Worm (Caenorhabditis elegans): ENCODE data around the gene Y73F8A.32.

Gene Y73F8A.32

ce11 chrIV:15475829-15476228 lies 45.4 kb downstream of the Y73F8A.32 start:
- TF ChIP-seq fkh-6 (tag; optimal IDR thresholded peaks at IDR 0.05): no peak
- TF ChIP-seq ceh-30 (tag; optimal IDR thresholded peaks at IDR 0.05): no peak
- no peak for TF ChIP-seq gmeb-2 (tag; optimal IDR thresholded peaks at IDR 0.05)
- TF ChIP-seq unc-55 (GFP tag; optimal IDR thresholded peaks at IDR 0.05): no peak
- no peak for TF ChIP-seq ceh-19 (GFP tag; optimal IDR thresholded peaks at IDR 0.05)
- no peak for TF ChIP-seq nhr-232 (tag; optimal IDR thresholded peaks at IDR 0.05)
- TF ChIP-seq ztf-16 (tag; optimal IDR thresholded peaks at IDR 0.05): no peak
- TF ChIP-seq ttx-3 (tag; optimal IDR thresholded peaks at IDR 0.05): no peak

ce11 chrIV:15473588-15474271 lies 47.5 kb downstream of the Y73F8A.32 start, which contains the start of gene Y73F8A.26:
Y73F8A.26 (plus strand) TSS chrIV:15473660.
- TF ChIP-seq ceh-30 (tag; optimal IDR thresholded peaks at IDR 0.05) (no peak), hlh-8 (tag; optimal IDR thresholded peaks at IDR 0.05) (peak; percentile 71)

- TF ChIP-seq ceh-34 (tag; optimal IDR thresholded peaks at IDR 0.05): peak; percentile 3
- TF ChIP-seq elt-2 (tag; optimal IDR thresholded peaks at IDR 0.05): peak; percentile 60
- peak; percentile 76 for TF ChIP-seq nfya-1 (tag; optimal IDR thresholded peaks at IDR 0.05)
- no peak for TF ChIP-seq ceh-22 (tag; optimal IDR thresholded peaks at IDR 0.05)
- TF ChIP-seq dve-1 (tag; optimal IDR thresholded peaks at IDR 0.05): peak; percentile 39
- peak; percentile 33 for TF ChIP-seq ceh-14 (tag; optimal IDR thresholded peaks at IDR 0.05)
- TF ChIP-seq unc-42 (tag; optimal IDR thresholded peaks at IDR 0.05): peak; percentile 38
- TF ChIP-seq pha-2 (tag; optimal IDR thresholded peaks at IDR 0.05): peak; percentile 1
- no peak for TF ChIP-seq tbx-7 (tag; optimal IDR thresholded peaks at IDR 0.05)
- TF ChIP-seq pag-3 (tag; optimal IDR thresholded peaks at IDR 0.05; ENCODE audit: borderline replicate concordance): no peak
- TF ChIP-seq ztf-16 (tag; optimal IDR thresholded peaks at IDR 0.05): peak; percentile 40
- peak; percentile 45 for TF ChIP-seq tbx-2 (tag; optimal IDR thresholded peaks at IDR 0.05)
- TF ChIP-seq pax-1 (tag; optimal IDR thresholded peaks at IDR 0.05): peak; percentile 19
Observed at ce11 chrIV:15472387-15472859, 48.8 kb downstream of the Y73F8A.32 start, which contains the start of gene Y73F8A.27. Y73F8A.27 (plus strand) TSS chrIV:15472809.

- peak; percentile 64 for TF ChIP-seq elt-2 (tag; optimal IDR thresholded peaks at IDR 0.05)
- TF ChIP-seq sox-2 (GFP tag; IDR thresholded peaks at IDR 0.05): 0 out of 2 replicates have a peak, but pooled peaks have one; percentile 21
- TF ChIP-seq hlh-8 (tag; optimal IDR thresholded peaks at IDR 0.05): no peak
- no peak for TF ChIP-seq K02D7.2 (tag; optimal IDR thresholded peaks at IDR 0.05)
- TF ChIP-seq ref-2 (tag; optimal IDR thresholded peaks at IDR 0.05): no peak
- TF ChIP-seq nhr-11 (tag; optimal IDR thresholded peaks at IDR 0.05): no peak
- TF ChIP-seq madf-2 (tag; optimal IDR thresholded peaks at IDR 0.05): peak; percentile 14
- TF ChIP-seq ahr-1 (tag; optimal IDR thresholded peaks at IDR 0.05): no peak
- no peak for TF ChIP-seq T23F11.4 (GFP tag; optimal IDR thresholded peaks at IDR 0.05)
- TF ChIP-seq ceh-18 (tag; optimal IDR thresholded peaks at IDR 0.05): peak; percentile 85
- peak; percentile 71 for TF ChIP-seq tbx-2 (tag; optimal IDR thresholded peaks at IDR 0.05)
- TF ChIP-seq lin-11 (tag; optimal IDR thresholded peaks at IDR 0.05): peak; percentile 13
- TF ChIP-seq ceh-24 (tag; optimal IDR thresholded peaks at IDR 0.05): no peak
- TF ChIP-seq unc-3 (GFP tag; conservative IDR thresholded peaks at IDR 0.05): no peak
- peak; percentile 34 for TF ChIP-seq unc-3 (tag; optimal IDR thresholded peaks at IDR 0.05)
- no peak for TF ChIP-seq elt-4 (tag; optimal IDR thresholded peaks at IDR 0.05)
- no peak for TF ChIP-seq sdc-2 (tag; optimal IDR thresholded peaks at IDR 0.05)
- TF ChIP-seq ceh-19 (GFP tag; optimal IDR thresholded peaks at IDR 0.05): no peak
- peak; percentile 56 for TF ChIP-seq hlh-30 (tag; optimal IDR thresholded peaks at IDR 0.05; ENCODE audit: insufficient read depth)
- TF ChIP-seq fkh-10 (GFP tag; optimal IDR thresholded peaks at IDR 0.05): peak; percentile 5
- TF ChIP-seq ceh-9 (tag; optimal IDR thresholded peaks at IDR 0.05): no peak
- TF ChIP-seq ceh-48 (tag; optimal IDR thresholded peaks at IDR 0.05): peak; percentile 29
- peak; percentile 34 for TF ChIP-seq ztf-16 (tag; optimal IDR thresholded peaks at IDR 0.05)
- TF ChIP-seq ceh-31 (tag; optimal IDR thresholded peaks at IDR 0.05): peak; percentile 56
- peak; percentile 12 for TF ChIP-seq F13H6.1 (tag; optimal IDR thresholded peaks at IDR 0.05)
- peak; percentile 73 for TF ChIP-seq unc-55 (GFP tag; optimal IDR thresholded peaks at IDR 0.05)
- peak; percentile 31 for TF ChIP-seq ceh-14 (tag; optimal IDR thresholded peaks at IDR 0.05)
- TF ChIP-seq K09A11.1 (tag; optimal IDR thresholded peaks at IDR 0.05; ENCODE audit: insufficient read depth): peak; percentile 30
- no peak for TF ChIP-seq syd-9 (tag; optimal IDR thresholded peaks at IDR 0.05)
- TF ChIP-seq npax-4 (tag; optimal IDR thresholded peaks at IDR 0.05): no peak
- peak; percentile 36 for TF ChIP-seq ceh-30 (tag; optimal IDR thresholded peaks at IDR 0.05)
- TF ChIP-seq unc-86 (tag; optimal IDR thresholded peaks at IDR 0.05): peak; percentile 71
- TF ChIP-seq ttx-3 (tag; optimal IDR thresholded peaks at IDR 0.05): peak; percentile 22
Observed at ce11 chrIV:15471430-15471829, 49.8 kb downstream of the Y73F8A.32 start, which contains the start of gene ntl-11. ntl-11 (minus strand) TSS chrIV:15471495.
